Fruit fly (Drosophila melanogaster): Measurements from ENCODE around the gene Larp4B.

- TF ChIP-seq Rel (GFP tag; optimal IDR thresholded peaks at IDR 0.05) (no peak), Rel (tag; optimal IDR thresholded peaks at IDR 0.05) (no peak), GATAd (GFP tag; optimal IDR thresholded peaks at IDR 0.05) (no peak), lola (GFP tag; optimal IDR thresholded peaks at IDR 0.05) (no peak), Hnf4 (GFP tag; optimal IDR thresholded peaks at IDR 0.05) (no peak), Myc (optimal IDR thresholded peaks at IDR 0.05) (no peak), brk (GFP tag; optimal IDR thresholded peaks at IDR 0.05) (no peak), N (GFP tag; optimal IDR thresholded peaks at IDR 0.05) (no peak), Sp1 (GFP tag; optimal IDR thresholded peaks at IDR 0.05) (no peak)
These were observed 41.7 kb downstream of the Larp4B start for dm6 chr3L:3266306-3266705.
